Worm (Caenorhabditis elegans) whole organism, mixed stage, embryonic: ENCODE results near the gene W09G12.7.

Experiments used
- mab-5 ChIP-seq: fragments of 150-350 bp; optimal IDR thresholded peaks from 2 replicates; lab custom pipeline; 2014; ENCODE audit warnings: missing biosample characterization, missing genetic modification characterization
- nhr-28 ChIP-seq: fragments of 150-350 bp; optimal IDR thresholded peaks from 2 replicates; lab custom pipeline; 2014; ENCODE audit warnings: missing biosample characterization, missing genetic modification characterization
- pha-4 ChIP-seq: fragments of 150-350 bp; optimal IDR thresholded peaks from 2 replicates; lab custom pipeline; 2018; ENCODE audit warnings: missing biosample characterization, missing genetic modification reagents, missing genetic modification characterization
- snpc-4 ChIP-seq: fragments of 150-350 bp; optimal IDR thresholded peaks from 2 replicates; lab custom pipeline; 2014; ENCODE audit warnings: missing biosample characterization, missing genetic modification characterization

ce11 chrIV:1261024-1261423 lies 32.1 kb downstream of the W09G12.7 start, which contains the start of gene clec-169:
- TF ChIP-seq nhr-28 (tag; lab: Kevin White, UChicago) (no peak), snpc-4 (tag; lab: Kevin White, UChicago) (no peak), pha-4 (tag; lab: Kevin White, UChicago) (no peak), mab-5 (tag; lab: Kevin White, UChicago) (no peak)
